Worm (Caenorhabditis elegans) whole organism, L4 larva: ENCODE results near the gene F48F7.6.

Experiments
- F37D6.2 ChIP-seq: sonication (generic microtip); optimal IDR thresholded peaks from 2 replicates; lab custom pipeline; 2016; ENCODE audit warnings: mild to moderate bottlenecking, missing genetic modification characterization, missing compliant biosample characterization
- T20F7.1 ChIP-seq: fragments of 200-800 bp; sonication (Bioruptor generic); optimal IDR thresholded peaks from 2 replicates; lab custom pipeline; 2018; ENCODE audit warnings: mild to moderate bottlenecking, missing genetic modification characterization, missing compliant biosample characterization
- Y48G9A.11 ChIP-seq: fragments of 200-800 bp; sonication (Bioruptor generic); IDR thresholded peaks from 2 replicates; pipeline ENCODE4 v1.3.6; 2022; ENCODE audit warnings: missing genetic modification reagents, missing genetic modification characterization, missing compliant biosample characterization
- aha-1 ChIP-seq: fragments of 150-350 bp; peaks from one replicate; lab custom pipeline; 2014; ENCODE audit warnings: missing biosample characterization, missing genetic modification characterization
- ama-1 ChIP-seq: fragments of 150-350 bp; optimal IDR thresholded peaks from 2 replicates; lab custom pipeline; 2014; ENCODE audit warnings: inconsistent platforms, mixed read lengths
- ceh-28 ChIP-seq: fragments of 150-350 bp; optimal IDR thresholded peaks from 2 replicates; lab custom pipeline; 2014; ENCODE audit warnings: missing biosample characterization, missing genetic modification reagents, missing genetic modification characterization
- ceh-44 ChIP-seq: fragments of 200-800 bp; sonication (Bioruptor generic); IDR thresholded peaks from 2 replicates; pipeline ENCODE4 v1.3.6; 2022; ENCODE audit warnings: missing genetic modification reagents, missing genetic modification characterization, missing compliant biosample characterization
- ctbp-1 ChIP-seq: fragments of 200-800 bp; sonication (Bioruptor generic); IDR thresholded peaks from 2 replicates; pipeline ENCODE4 v1.3.6; 2022; ENCODE audit warnings: missing genetic modification reagents, missing genetic modification characterization, missing compliant biosample characterization
- daf-16 ChIP-seq, 3 experiments: sonication (generic microtip); optimal IDR thresholded peaks; 2 replicates each; lab custom pipeline; 2016 to 2017; ENCODE audit warnings: missing genetic modification characterization in 3 of 3, missing genetic modification reagents in 3 of 3, mild to moderate bottlenecking in 2 of 3, missing compliant biosample characterization in 2 of 3, missing biosample characterization in 1 of 3, moderate library complexity in 1 of 3
- daf-19 ChIP-seq: fragments of 200-800 bp; sonication (Bioruptor generic); conservative IDR thresholded peaks from 2 replicates; pipeline ENCODE4 v1.3.6; 2022; ENCODE audit warnings: missing genetic modification characterization, missing compliant biosample characterization
- dmd-6 ChIP-seq: fragments of 200-800 bp; sonication (Bioruptor generic); IDR thresholded peaks from 2 replicates; pipeline ENCODE4 v1.3.6; 2022; ENCODE audit warnings: missing genetic modification reagents, missing genetic modification characterization, missing compliant biosample characterization
- dmd-8 ChIP-seq: fragments of 200-800 bp; sonication (Bioruptor generic); IDR thresholded peaks from 2 replicates; pipeline ENCODE4 v1.3.6; 2022; ENCODE audit warnings: missing genetic modification characterization, missing compliant biosample characterization
- duxl-1 ChIP-seq: sonication (generic microtip); optimal IDR thresholded peaks from 2 replicates; lab custom pipeline; 2016; ENCODE audit warnings: mild to moderate bottlenecking, missing genetic modification characterization, moderate library complexity, missing compliant biosample characterization; ENCODE audit not compliant: poor library complexity
- dve-1 ChIP-seq: sonication (generic microtip); optimal IDR thresholded peaks from 2 replicates; lab custom pipeline; 2017; ENCODE audit warnings: antibody characterized with exemption, mild to moderate bottlenecking, missing genetic modification characterization, missing compliant biosample characterization; ENCODE audit not compliant: insufficient read depth
- hif-1 ChIP-seq, 2 experiments: sonication (generic microtip); optimal IDR thresholded peaks; 2 replicates each; lab custom pipeline; 2016 to 2017; ENCODE audit warnings: missing compliant biosample characterization in 2 of 2, missing genetic modification characterization in 2 of 2, missing genetic modification reagents in 2 of 2, missing genotype in 2 of 2, mild to moderate bottlenecking in 1 of 2
- hlh-11 ChIP-seq: fragments of 200-800 bp; sonication (Bioruptor generic); optimal IDR thresholded peaks from 2 replicates; lab custom pipeline; 2018; ENCODE audit warnings: mild to moderate bottlenecking, missing genetic modification characterization, missing compliant biosample characterization
- jun-1 ChIP-seq: fragments of 150-350 bp; optimal IDR thresholded peaks from 2 replicates; lab custom pipeline; 2014; ENCODE audit warnings: missing biosample characterization, missing genetic modification reagents, missing genetic modification characterization
- lim-7 ChIP-seq: fragments of 200-800 bp; sonication (Bioruptor generic); IDR thresholded peaks from 2 replicates; pipeline ENCODE4 v1.3.6; 2022; ENCODE audit warnings: missing genetic modification characterization, missing compliant biosample characterization
- lin-1 ChIP-seq: fragments of 200-800 bp; sonication (Bioruptor generic); IDR thresholded peaks from 2 replicates; pipeline ENCODE4 v1.3.6; 2022; ENCODE audit warnings: missing genetic modification reagents, missing genetic modification characterization, missing compliant biosample characterization
- lin-13 ChIP-seq: fragments of 150-350 bp; optimal IDR thresholded peaks from 2 replicates; lab custom pipeline; 2014; ENCODE audit warnings: missing biosample characterization, missing genetic modification reagents, missing genetic modification characterization
- lsy-2 ChIP-seq, 2 experiments: fragments of 150-350 bp in 1 of 2; sonication (generic microtip) in 1 of 2; optimal IDR thresholded peaks; 2 replicates each; lab custom pipeline; 2014 to 2017; ENCODE audit warnings: missing biosample characterization in 2 of 2, missing genetic modification characterization in 2 of 2
- mdl-1 ChIP-seq, 2 experiments: fragments of 150-350 bp in 1 of 2; sonication (generic microtip) in 1 of 2; optimal IDR thresholded peaks; 2 replicates each; lab custom pipeline; 2014 to 2017; ENCODE audit warnings: missing biosample characterization in 2 of 2, missing genetic modification characterization in 2 of 2
- mdt-29 ChIP-seq: fragments of 200-800 bp; sonication (Bioruptor generic); IDR thresholded peaks from 2 replicates; pipeline ENCODE4 v1.3.6; 2022; ENCODE audit warnings: missing genetic modification reagents, missing genetic modification characterization, missing compliant biosample characterization
- mep-1 ChIP-seq: fragments of 150-350 bp; sonication (generic microtip); optimal IDR thresholded peaks from 3 replicates; lab custom pipeline; 2014; ENCODE audit warnings: missing biosample characterization, missing genetic modification characterization
- mes-2 ChIP-seq: sonication (generic microtip); optimal IDR thresholded peaks from 2 replicates; lab custom pipeline; 2016; ENCODE audit warnings: missing genotype, mild to moderate bottlenecking, missing genetic modification characterization, missing compliant biosample characterization; ENCODE audit not compliant: poor library complexity, severe bottlenecking
- mxl-3 ChIP-seq: fragments of 200-800 bp; sonication (Bioruptor generic); optimal IDR thresholded peaks from 2 replicates; lab custom pipeline; 2018; ENCODE audit warnings: mild to moderate bottlenecking, missing genetic modification characterization, missing compliant biosample characterization
- nhr-10 ChIP-seq: fragments of 150-350 bp; optimal IDR thresholded peaks from 2 replicates; lab custom pipeline; 2014; ENCODE audit warnings: missing biosample characterization, missing genetic modification characterization
- nhr-102 ChIP-seq: sonication (generic microtip); optimal IDR thresholded peaks from 2 replicates; lab custom pipeline; 2016; ENCODE audit warnings: mild to moderate bottlenecking, missing genetic modification characterization, moderate library complexity, missing compliant biosample characterization
- nhr-237 ChIP-seq: sonication (generic microtip); optimal IDR thresholded peaks from 2 replicates; lab custom pipeline; 2017; ENCODE audit warnings: missing biosample characterization, missing genetic modification characterization
- nhr-25 ChIP-seq: sonication (generic microtip); optimal IDR thresholded peaks from 2 replicates; lab custom pipeline; 2017; ENCODE audit warnings: missing genetic modification characterization, mild to moderate bottlenecking, missing compliant biosample characterization, antibody characterized with exemption, moderate library complexity, borderline replicate concordance; ENCODE audit not compliant: insufficient read depth
- nhr-28 ChIP-seq: fragments of 150-350 bp; optimal IDR thresholded peaks from 2 replicates; lab custom pipeline; 2014; ENCODE audit warnings: missing biosample characterization, missing genetic modification characterization
- nhr-41 ChIP-seq: fragments of 200-800 bp; sonication (Bioruptor generic); IDR thresholded peaks from 2 replicates; pipeline ENCODE4 v1.3.6; 2022; ENCODE audit warnings: missing genetic modification reagents, missing genetic modification characterization, missing compliant biosample characterization
- nhr-48 ChIP-seq: sonication (generic microtip); optimal IDR thresholded peaks from 2 replicates; lab custom pipeline; 2016; ENCODE audit warnings: mild to moderate bottlenecking, missing genetic modification characterization, missing compliant biosample characterization
- nhr-77 ChIP-seq: fragments of 150-350 bp; optimal IDR thresholded peaks from 2 replicates; lab custom pipeline; 2014; ENCODE audit warnings: missing biosample characterization, missing genetic modification characterization
- pha-4 ChIP-seq, 2 experiments: fragments of 150-350 bp in 1 of 2; fragments of 200-800 bp in 1 of 2; sonication (Bioruptor generic) in 1 of 2; IDR thresholded peaks in 1 of 2; optimal IDR thresholded peaks in 1 of 2; 2 replicates each; pipeline versions ENCODE4 v1.3.6 to Lab custom; 2014 to 2022; ENCODE audit warnings: missing genetic modification characterization in 2 of 2, missing genetic modification reagents in 2 of 2, missing biosample characterization in 1 of 2, missing compliant biosample characterization in 1 of 2
- php-3 ChIP-seq: fragments of 200-800 bp; sonication (Bioruptor generic); IDR thresholded peaks from 2 replicates; pipeline ENCODE4 v1.3.6; 2022; ENCODE audit warnings: missing genetic modification reagents, missing genetic modification characterization, missing compliant biosample characterization
- pqm-1 ChIP-seq: sonication (generic microtip); optimal IDR thresholded peaks from 2 replicates; lab custom pipeline; 2017; ENCODE audit warnings: missing biosample characterization, missing genetic modification characterization
- rbr-2 ChIP-seq: sonication (generic microtip); optimal IDR thresholded peaks from 2 replicates; lab custom pipeline; 2016; ENCODE audit warnings: missing genotype, missing genetic modification characterization, missing compliant biosample characterization
- snpc-1.2 ChIP-seq: fragments of 200-800 bp; sonication (Bioruptor generic); IDR thresholded peaks from 2 replicates; pipeline ENCODE4 v1.3.6; 2022; ENCODE audit warnings: missing genetic modification reagents, missing genetic modification characterization, missing compliant biosample characterization
- snpc-4 ChIP-seq: fragments of 150-350 bp; optimal IDR thresholded peaks from 2 replicates; lab custom pipeline; 2014; ENCODE audit warnings: missing biosample characterization, missing genetic modification characterization
- unc-130 ChIP-seq: sonication (generic microtip); optimal IDR thresholded peaks from 2 replicates; lab custom pipeline; 2016; ENCODE audit warnings: missing genetic modification reagents, missing genetic modification characterization, missing compliant biosample characterization
- unc-39 ChIP-seq: sonication (generic microtip); optimal IDR thresholded peaks from 2 replicates; lab custom pipeline; 2017; ENCODE audit warnings: missing biosample characterization, missing genetic modification characterization

The F48F7.6 gene

ce11 chrX:14000198-14000748 is 22.6 kb downstream of the F48F7.6 start:
- TF ChIP-seq rbr-2: no peak
- TF ChIP-seq pha-4 (GFP tag; IDR thresholded peaks at IDR 0.05; lab: Robert Waterston, UW): no peak
- TF ChIP-seq pha-4 (tag; optimal IDR thresholded peaks at IDR 0.05; lab: Kevin White, UChicago): no peak
- TF ChIP-seq nhr-237: no peak
- no peak for TF ChIP-seq snpc-4
- no peak for TF ChIP-seq duxl-1 (tag; lab: Kevin White, UChicago)
- peak; percentile 25 for TF ChIP-seq mep-1 (tag; lab: Kevin White, UChicago)
- no peak for TF ChIP-seq daf-19 (GFP tag; lab: Robert Waterston, UW)
- TF ChIP-seq pqm-1 (tag; lab: Kevin White, UChicago): peak; percentile 13
- peak; percentile 56; the same call in 1 of the 2 replicates for TF ChIP-seq mdt-29
- no peak for TF ChIP-seq dmd-8
- TF ChIP-seq daf-16 (GFP tag; optimal IDR thresholded peaks at IDR 0.05; lab: Kevin White, UChicago): no peak
- peak; percentile 67 for TF ChIP-seq daf-16 (tag; optimal IDR thresholded peaks at IDR 0.05; lab: Kevin White, UChicago)
- TF ChIP-seq nhr-28 (tag; lab: Kevin White, UChicago): peak; percentile 100
- no peak for TF ChIP-seq lim-7 (GFP tag; lab: Robert Waterston, UW)
- TF ChIP-seq jun-1 (tag; lab: Kevin White, UChicago): no peak
- no peak for TF ChIP-seq nhr-10
- peak; percentile 65 for TF ChIP-seq dmd-6 (GFP tag; lab: Robert Waterston, UW)
- peak; percentile 30 for TF ChIP-seq mxl-3 (GFP tag; lab: Kevin White, UChicago)
- peak; percentile 92 for TF ChIP-seq nhr-77 (tag; lab: Kevin White, UChicago)
- no peak for TF ChIP-seq nhr-25 (tag; lab: Kevin White, UChicago)
- TF ChIP-seq unc-39 (tag; lab: Kevin White, UChicago): no peak
- TF ChIP-seq nhr-41 (GFP tag; lab: Robert Waterston, UW): no peak
- TF ChIP-seq mes-2 (tag; lab: Kevin White, UChicago): peak; percentile 1
- no peak for TF ChIP-seq aha-1 (tag; lab: Kevin White, UChicago)
- TF ChIP-seq hlh-11: peak; percentile 47
- no peak for TF ChIP-seq ceh-44 (GFP tag; lab: Robert Waterston, UW)
- TF ChIP-seq mdl-1 (tag; optimal IDR thresholded peaks at IDR 0.05; lab: Kevin White, UChicago): peak in 1 of 2 experiments; percentile 34
- TF ChIP-seq lsy-2 (tag; optimal IDR thresholded peaks at IDR 0.05; lab: Kevin White, UChicago): no peak
- peak; percentile 1 for TF ChIP-seq ceh-28
- no peak for TF ChIP-seq php-3
- no peak for TF ChIP-seq snpc-1.2
- no peak for TF ChIP-seq Y48G9A.11 (GFP tag; lab: Robert Waterston, UW)
- TF ChIP-seq F37D6.2 (tag; lab: Kevin White, UChicago): no peak
- TF ChIP-seq T20F7.1: no peak
- TF ChIP-seq lin-13 (GFP tag; lab: Kevin White, UChicago): no peak
- peak; percentile 31 for TF ChIP-seq nhr-102
- no peak for TF ChIP-seq ctbp-1 (GFP tag; lab: Robert Waterston, UW)
- TF ChIP-seq ama-1: no peak
- TF ChIP-seq lin-1: no peak
- no peak for TF ChIP-seq unc-130 (GFP tag; lab: Kevin White, UChicago)
- TF ChIP-seq dve-1 (tag; lab: Kevin White, UChicago): peak; percentile 68
- TF ChIP-seq nhr-48 (tag; lab: Kevin White, UChicago): no peak
- TF ChIP-seq hif-1 (tag; optimal IDR thresholded peaks at IDR 0.05; lab: Kevin White, UChicago): peak in 1 of 2 experiments; percentile 23
